Worm (Caenorhabditis elegans) whole organism, early embryonic: Measurements from ENCODE around the gene T20D4.3.

Source experiments
- B0310.2 ChIP-seq: sonication (generic microtip); optimal IDR thresholded peaks from 2 replicates; lab custom pipeline; 2016; ENCODE audit warnings: mild to moderate bottlenecking, missing genetic modification characterization, missing compliant biosample characterization
- aly-1 ChIP-seq: sonication (generic microtip); optimal IDR thresholded peaks from 2 replicates; lab custom pipeline; 2016; ENCODE audit warnings: missing genetic modification characterization, missing compliant biosample characterization
- ama-1 ChIP-seq: fragments of 150-350 bp; optimal IDR thresholded peaks from 2 replicates; lab custom pipeline; 2014
- ceh-13 ChIP-seq: fragments of 200-800 bp; sonication (Bioruptor generic); optimal IDR thresholded peaks from 2 replicates; lab custom pipeline; 2018; ENCODE audit warnings: mild to moderate bottlenecking, missing genetic modification characterization, missing compliant biosample characterization
- ets-7 ChIP-seq: sonication (generic microtip); optimal IDR thresholded peaks from 2 replicates; lab custom pipeline; 2016; ENCODE audit warnings: missing genotype, missing genetic modification characterization, missing compliant biosample characterization
- flt-1 ChIP-seq: fragments of 200-800 bp; sonication (Bioruptor generic); IDR thresholded peaks from 2 replicates; pipeline ENCODE4 v1.3.6; 2022; ENCODE audit warnings: missing genetic modification characterization, missing compliant biosample characterization
- hmbx-1 ChIP-seq: sonication (generic microtip); optimal IDR thresholded peaks from 2 replicates; lab custom pipeline; 2016; ENCODE audit warnings: mild to moderate bottlenecking, missing genetic modification characterization, missing compliant biosample characterization
- hnd-1 ChIP-seq: sonication (generic microtip); optimal IDR thresholded peaks from 2 replicates; lab custom pipeline; 2016; ENCODE audit warnings: missing genetic modification characterization, missing compliant biosample characterization
- tbx-37 ChIP-seq: fragments of 200-800 bp; sonication (Bioruptor generic); conservative IDR thresholded peaks from 2 replicates; pipeline ENCODE4 v1.3.6; 2022; ENCODE audit warnings: missing genetic modification reagents, missing genetic modification characterization, missing compliant biosample characterization
- tra-4 ChIP-seq: sonication (generic microtip); optimal IDR thresholded peaks from 2 replicates; lab custom pipeline; 2017; ENCODE audit warnings: missing genetic modification characterization, missing compliant biosample characterization

DNA sequence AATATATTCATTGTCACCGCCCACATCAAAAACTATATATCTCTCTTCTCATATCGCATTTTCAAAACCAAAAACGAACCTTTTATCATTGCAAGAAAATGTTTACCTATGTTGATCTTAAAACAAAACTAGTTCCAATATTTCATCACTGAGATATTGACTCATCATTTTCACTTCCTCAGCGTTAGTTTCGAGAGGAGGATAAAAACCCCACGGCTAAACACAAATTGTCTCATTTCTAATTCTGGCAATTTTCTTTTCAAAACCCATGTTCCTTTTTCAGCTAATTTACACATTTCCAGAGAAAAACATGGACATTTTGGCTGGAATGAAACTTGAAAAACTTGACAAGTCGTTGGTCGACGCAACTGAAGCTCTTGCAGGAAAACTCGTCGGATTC is 9.4 kb upstream of the T20D4.3 start, which contains the start of gene T20D4.7:
- TF ChIP-seq ama-1 (lab: Kevin White, UChicago) = no peak
- no peak for TF ChIP-seq ets-7 (tag; lab: Kevin White, UChicago)
- TF ChIP-seq hnd-1 (tag; lab: Kevin White, UChicago) = no peak
- TF ChIP-seq B0310.2 = no peak
- no peak for TF ChIP-seq hmbx-1 (tag; lab: Kevin White, UChicago)
- TF ChIP-seq tra-4 = no peak
- no peak for TF ChIP-seq ceh-13
- no peak for TF ChIP-seq aly-1 (tag; lab: Kevin White, UChicago)
- no peak for TF ChIP-seq flt-1 (GFP tag; lab: Robert Waterston, UW)
- no peak for TF ChIP-seq tbx-37
